Fruit fly (Drosophila melanogaster) S2 (cell line): Measurements from ENCODE around the gene sima.

ENCODE experiments used
- CG8478 ChIP-seq: fragments of >200 bp; optimal IDR thresholded peaks from 2 replicates; lab custom pipeline; 2018
- CTCF ChIP-seq, 2 experiments: fragments of >200 bp; optimal IDR thresholded peaks; 2 replicates each; lab custom pipeline; 2018

- TF ChIP-seq CG8478 (lab: Kevin White, UChicago), result no peak
- no peak for TF ChIP-seq CTCF (optimal IDR thresholded peaks at IDR 0.05; lab: Kevin White, UChicago)
Observed at dm6 chr3R:30040879-30041278, 17.2 kb upstream of the sima start.
